Worm (Caenorhabditis elegans) whole organism, L3 larva: ENCODE results near the gene fbxa-60.

Experiments
- ceh-82 ChIP-seq: fragments of 150-350 bp; optimal IDR thresholded peaks from 2 replicates; lab custom pipeline; 2014; ENCODE audit warnings: missing biosample characterization, missing genetic modification characterization
- ceh-9 ChIP-seq: sonication (generic microtip); optimal IDR thresholded peaks from 2 replicates; lab custom pipeline; 2018; ENCODE audit warnings: missing biosample characterization, missing genetic modification characterization
- nhr-77 ChIP-seq: fragments of 150-350 bp; optimal IDR thresholded peaks from 2 replicates; lab custom pipeline; 2014; ENCODE audit warnings: missing biosample characterization, missing genetic modification characterization

DNA sequence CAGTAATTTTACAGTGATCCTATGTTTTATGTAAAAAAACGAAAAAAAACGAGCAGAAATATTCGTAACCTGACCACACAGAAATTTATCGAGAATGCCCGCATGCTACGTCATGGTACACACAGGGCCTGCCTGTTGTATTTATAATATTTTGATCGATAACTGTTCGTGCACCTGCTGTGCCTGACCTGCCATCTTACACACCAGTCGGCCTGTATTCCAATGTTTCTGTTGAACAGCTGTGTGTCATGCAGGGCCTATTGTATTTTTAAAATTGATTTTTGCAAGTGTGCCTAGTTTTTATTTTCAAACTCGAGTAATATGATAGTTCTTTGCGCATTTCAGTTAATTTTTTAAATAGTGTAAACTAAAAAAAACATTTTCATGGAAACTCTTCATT lies 20.2 kb upstream of the fbxa-60 start:
- TF ChIP-seq ceh-9 (tag; lab: Kevin White, UChicago) (no peak), ceh-82 (tag; lab: Kevin White, UChicago) (no peak), nhr-77 (tag; lab: Kevin White, UChicago) (no peak)
